Worm (Caenorhabditis elegans) whole organism, L1 larva: Measurements from ENCODE around the gene C02E7.6.

Experiments
- C04F5.9 ChIP-seq: sonication (generic microtip); optimal IDR thresholded peaks from 2 replicates; lab custom pipeline; 2016; ENCODE audit warnings: missing genetic modification characterization, missing compliant biosample characterization
- F16B12.6 ChIP-seq: fragments of 150-350 bp; optimal IDR thresholded peaks from 2 replicates; lab custom pipeline; 2014; ENCODE audit warnings: missing biosample characterization, missing genetic modification characterization
- Y116A8C.19 ChIP-seq: sonication (generic microtip); optimal IDR thresholded peaks from 2 replicates; lab custom pipeline; 2016; ENCODE audit warnings: missing compliant biosample characterization, missing genetic modification characterization, borderline replicate concordance
- aha-1 ChIP-seq: fragments of 150-350 bp; optimal IDR thresholded peaks from 2 replicates; lab custom pipeline; 2014; ENCODE audit warnings: missing biosample characterization, missing genetic modification characterization
- ama-1 ChIP-seq: fragments of 150-350 bp; optimal IDR thresholded peaks from 2 replicates; lab custom pipeline; 2014
- blmp-1 ChIP-seq: fragments of 150-350 bp; optimal IDR thresholded peaks from 2 replicates; lab custom pipeline; 2014; ENCODE audit warnings: missing biosample characterization, missing genetic modification characterization
- ceh-63 ChIP-seq: fragments of 200-800 bp; sonication (Bioruptor generic); optimal IDR thresholded peaks from 2 replicates; lab custom pipeline; 2018; ENCODE audit warnings: mild to moderate bottlenecking, missing genetic modification characterization, missing compliant biosample characterization
- ceh-8 ChIP-seq: fragments of 200-800 bp; sonication (Bioruptor generic); optimal IDR thresholded peaks from 2 replicates; lab custom pipeline; 2018; ENCODE audit warnings: mild to moderate bottlenecking, missing genetic modification characterization, moderate library complexity, missing compliant biosample characterization
- ceh-88 ChIP-seq: fragments of 200-800 bp; sonication (Bioruptor generic); IDR thresholded peaks from 2 replicates; pipeline ENCODE4 v1.3.6; 2022; ENCODE audit warnings: missing genetic modification characterization, missing compliant biosample characterization
- ceh-90 ChIP-seq: sonication (generic microtip); optimal IDR thresholded peaks from 2 replicates; lab custom pipeline; 2016; ENCODE audit warnings: missing genetic modification characterization, missing compliant biosample characterization
- dpl-1 ChIP-seq, 3 experiments: fragments of 150-350 bp in 2 of 3; sonication (generic microtip) in 1 of 3; optimal IDR thresholded peaks; 2 replicates each; lab custom pipeline; 2014 to 2017; ENCODE audit warnings: missing biosample characterization in 3 of 3, missing genetic modification characterization in 3 of 3, missing genetic modification reagents in 3 of 3
- dsc-1 ChIP-seq: sonication (generic microtip); optimal IDR thresholded peaks from 2 replicates; lab custom pipeline; 2016; ENCODE audit warnings: mild to moderate bottlenecking, missing genetic modification characterization, missing compliant biosample characterization
- efl-1 ChIP-seq, 4 experiments: fragments of 150-350 bp; optimal IDR thresholded peaks in 3 of 4; peaks in 1 of 4; 1 replicate in 1 of 4; 2 replicates in 3 of 4; lab custom pipeline; 2014; ENCODE audit warnings: missing biosample characterization in 2 of 4, missing genetic modification characterization in 2 of 4, missing genetic modification reagents in 2 of 4
- efl-3 ChIP-seq: fragments of 200-800 bp; sonication (Bioruptor generic); optimal IDR thresholded peaks from 2 replicates; lab custom pipeline; 2018; ENCODE audit warnings: mild to moderate bottlenecking, missing genetic modification characterization, missing compliant biosample characterization
- fkh-4 ChIP-seq: sonication (generic microtip); optimal IDR thresholded peaks from 2 replicates; lab custom pipeline; 2016; ENCODE audit warnings: missing compliant biosample characterization, missing genetic modification characterization, borderline replicate concordance
- fkh-8 ChIP-seq: sonication (generic microtip); optimal IDR thresholded peaks from 2 replicates; lab custom pipeline; 2016; ENCODE audit warnings: mild to moderate bottlenecking, missing genetic modification characterization, missing compliant biosample characterization
- fos-1 ChIP-seq: fragments of 150-350 bp; optimal IDR thresholded peaks from 2 replicates; lab custom pipeline; 2014; ENCODE audit warnings: missing biosample characterization, missing genetic modification characterization
- grh-1 ChIP-seq: fragments of 200-800 bp; sonication (Bioruptor generic); IDR thresholded peaks from 2 replicates; pipeline ENCODE4 v1.3.6; 2022; ENCODE audit warnings: missing genetic modification reagents, missing genetic modification characterization, missing compliant biosample characterization
- hlh-4 ChIP-seq: sonication (generic microtip); optimal IDR thresholded peaks from 2 replicates; lab custom pipeline; 2016; ENCODE audit warnings: mild to moderate bottlenecking, missing genetic modification characterization, missing compliant biosample characterization
- hpl-2 ChIP-seq: fragments of 150-350 bp; optimal IDR thresholded peaks from 2 replicates; lab custom pipeline; 2014; ENCODE audit warnings: missing biosample characterization, missing genetic modification reagents, missing genetic modification characterization
- irx-1 ChIP-seq: sonication (generic microtip); optimal IDR thresholded peaks from 2 replicates; lab custom pipeline; 2016; ENCODE audit warnings: missing genetic modification characterization, missing compliant biosample characterization
- jun-1 ChIP-seq: fragments of 150-350 bp; optimal IDR thresholded peaks from 2 replicates; lab custom pipeline; 2014; ENCODE audit warnings: missing biosample characterization, missing genetic modification reagents, missing genetic modification characterization
- lin-15B ChIP-seq: fragments of 150-350 bp; sonication (generic microtip); optimal IDR thresholded peaks from 3 replicates; lab custom pipeline; 2014; ENCODE audit warnings: missing biosample characterization, missing genetic modification characterization
- nhr-12 ChIP-seq: sonication (generic microtip); optimal IDR thresholded peaks from 2 replicates; lab custom pipeline; 2017; ENCODE audit warnings: missing biosample characterization, missing genetic modification characterization
- nhr-20 ChIP-seq: sonication (generic microtip); optimal IDR thresholded peaks from 2 replicates; lab custom pipeline; 2016; ENCODE audit warnings: mild to moderate bottlenecking, missing genetic modification characterization, missing compliant biosample characterization
- nhr-47 ChIP-seq: sonication (generic microtip); optimal IDR thresholded peaks from 2 replicates; lab custom pipeline; 2016; ENCODE audit warnings: mild to moderate bottlenecking, missing genetic modification characterization, moderate library complexity, missing compliant biosample characterization
- nhr-90 ChIP-seq: sonication (generic microtip); optimal IDR thresholded peaks from 2 replicates; lab custom pipeline; 2016; ENCODE audit warnings: mild to moderate bottlenecking, missing genetic modification characterization, missing compliant biosample characterization; ENCODE audit not compliant: poor library complexity
- pag-3 ChIP-seq: sonication (generic microtip); optimal IDR thresholded peaks from 2 replicates; lab custom pipeline; 2017; ENCODE audit warnings: missing genetic modification characterization, mild to moderate bottlenecking, missing compliant biosample characterization, antibody characterized with exemption, borderline replicate concordance; ENCODE audit not compliant: insufficient read depth
- pax-3 ChIP-seq: fragments of 200-800 bp; sonication (Bioruptor generic); optimal IDR thresholded peaks from 2 replicates; lab custom pipeline; 2018; ENCODE audit warnings: mild to moderate bottlenecking, missing genetic modification characterization, moderate library complexity, missing compliant biosample characterization
- pqm-1 ChIP-seq: sonication (generic microtip); optimal IDR thresholded peaks from 3 replicates; lab custom pipeline; 2017; ENCODE audit warnings: missing biosample characterization, missing genetic modification characterization
- rnt-1 ChIP-seq: sonication (generic microtip); optimal IDR thresholded peaks from 2 replicates; lab custom pipeline; 2016; ENCODE audit warnings: mild to moderate bottlenecking, missing genetic modification characterization, moderate library complexity, missing compliant biosample characterization
- snpc-4 ChIP-seq: fragments of 150-350 bp; optimal IDR thresholded peaks from 2 replicates; lab custom pipeline; 2014; ENCODE audit warnings: missing biosample characterization, missing genetic modification characterization
- snu-23 ChIP-seq: sonication (generic microtip); optimal IDR thresholded peaks from 2 replicates; lab custom pipeline; 2016; ENCODE audit warnings: missing genetic modification characterization, missing compliant biosample characterization
- sptf-1 ChIP-seq: fragments of 150-350 bp; optimal IDR thresholded peaks from 2 replicates; lab custom pipeline; 2014; ENCODE audit warnings: missing biosample characterization, missing genetic modification characterization
- swsn-7 ChIP-seq: sonication (generic microtip); optimal IDR thresholded peaks from 2 replicates; lab custom pipeline; 2016; ENCODE audit warnings: missing genetic modification characterization, missing compliant biosample characterization
- tlp-1 ChIP-seq: fragments of 150-350 bp; optimal IDR thresholded peaks from 2 replicates; lab custom pipeline; 2014; ENCODE audit warnings: missing biosample characterization, missing genetic modification characterization
- unc-30 ChIP-seq: sonication (generic microtip); optimal IDR thresholded peaks from 2 replicates; lab custom pipeline; 2017; ENCODE audit warnings: missing biosample characterization, missing genetic modification characterization
- unc-86 ChIP-seq: sonication (generic microtip); optimal IDR thresholded peaks from 2 replicates; lab custom pipeline; 2016; ENCODE audit warnings: missing genetic modification characterization, missing compliant biosample characterization
- ztf-11 ChIP-seq, 2 experiments: sonication (generic microtip); optimal IDR thresholded peaks; 2 replicates each; lab custom pipeline; 2016 to 2017; ENCODE audit warnings: missing genetic modification characterization in 2 of 2, missing biosample characterization in 1 of 2, missing compliant biosample characterization in 1 of 2
- ztf-4 ChIP-seq: fragments of 150-350 bp; optimal IDR thresholded peaks from 2 replicates; lab custom pipeline; 2014; ENCODE audit warnings: missing biosample characterization, missing genetic modification characterization

The C02E7.6 gene

ce11 chrV:4929842-4930241, 10.8 kb downstream of the C02E7.6 start, which contains the start of gene str-205:
str-205 (minus strand) TSS chrV:4929942.
- no peak for TF ChIP-seq irx-1 (tag; lab: Kevin White, UChicago)
- TF ChIP-seq ztf-11 (tag; optimal IDR thresholded peaks at IDR 0.05; lab: Kevin White, UChicago): no peak
- TF ChIP-seq ama-1 (lab: Kevin White, UChicago): no peak
- TF ChIP-seq pqm-1 (tag; lab: Kevin White, UChicago): no peak
- TF ChIP-seq unc-30 (tag; lab: Kevin White, UChicago): no peak
- TF ChIP-seq blmp-1 (tag; lab: Kevin White, UChicago): no peak
- no peak for TF ChIP-seq dsc-1 (tag; lab: Kevin White, UChicago)
- no peak for TF ChIP-seq F16B12.6 (tag; lab: Kevin White, UChicago)
- TF ChIP-seq C04F5.9: no peak
- TF ChIP-seq snu-23 (GFP tag; lab: Kevin White, UChicago): no peak
- no peak for TF ChIP-seq nhr-20 (tag; lab: Kevin White, UChicago)
- TF ChIP-seq ceh-90 (tag; lab: Kevin White, UChicago): no peak
- no peak for TF ChIP-seq fos-1 (tag; lab: Kevin White, UChicago)
- TF ChIP-seq, all 84 proteins: peak for 0

ce11 chrV:4932814-4933213, 13.8 kb downstream of the C02E7.6 start, which contains the start of gene C02E7.10:
C02E7.10 (minus strand) TSS chrV:4933045.
- no peak for TF ChIP-seq ceh-8
- TF ChIP-seq unc-30 (tag; lab: Kevin White, UChicago): no peak
- no peak for TF ChIP-seq nhr-47 (tag; lab: Kevin White, UChicago)
- TF ChIP-seq ceh-63 (GFP tag; lab: Kevin White, UChicago): no peak
- no peak for TF ChIP-seq tlp-1
- TF ChIP-seq ztf-4 (tag; lab: Kevin White, UChicago): no peak
- TF ChIP-seq dpl-1 (GFP tag; optimal IDR thresholded peaks at IDR 0.05; lab: Kevin White, UChicago): no peak
- TF ChIP-seq rnt-1 (tag; lab: Kevin White, UChicago): no peak
- TF ChIP-seq fkh-8: no peak

- TF ChIP-seq jun-1 (tag; lab: Kevin White, UChicago) (no peak), swsn-7 (tag; lab: Kevin White, UChicago) (no peak), sptf-1 (tag; lab: Kevin White, UChicago) (no peak), nhr-90 (tag; lab: Kevin White, UChicago) (no peak), fkh-4 (no peak), nhr-12 (tag; lab: Kevin White, UChicago) (no peak), fos-1 (tag; lab: Kevin White, UChicago) (no peak), efl-3 (no peak)
These were observed 14.3 kb downstream of the C02E7.6 start for ce11 chrV:4933268-4933667.

ce11 chrV:4934406-4934805, 15.4 kb downstream of the C02E7.6 start, which contains the start of gene catp-2:
catp-2 (plus strand) TSS chrV:4934706.
- TF ChIP-seq tlp-1 (no peak), lin-15B (tag; lab: Kevin White, UChicago) (no peak), grh-1 (GFP tag; lab: Robert Waterston, UW) (no peak), dpl-1 (GFP tag; optimal IDR thresholded peaks at IDR 0.05; lab: Kevin White, UChicago) (no peak), hpl-2 (GFP tag; lab: Kevin White, UChicago) (no peak), ceh-88 (GFP tag; lab: Robert Waterston, UW) (no peak), snpc-4 (tag; lab: Kevin White, UChicago) (no peak), pax-3 (tag; lab: Kevin White, UChicago) (no peak), pag-3 (tag; lab: Kevin White, UChicago) (no peak), hlh-4 (tag; lab: Kevin White, UChicago) (no peak), aha-1 (tag; lab: Kevin White, UChicago) (no peak), Y116A8C.19 (tag; lab: Kevin White, UChicago) (no peak), unc-86 (tag; lab: Kevin White, UChicago) (no peak), efl-1 (optimal IDR thresholded peaks at IDR 0.05; lab: Kevin White, UChicago) (no peak), efl-1 (GFP tag; optimal IDR thresholded peaks at IDR 0.05 in 1 of 2; lab: Kevin White, UChicago) (no peak), jun-1 (tag; lab: Kevin White, UChicago) (no peak)
- TF ChIP-seq, all 84 proteins: peak for 0
